Fruit fly (Drosophila melanogaster) whole organism, embryonic: ENCODE measurements around the gene rt.
A peak's percentile ranks its signal among the peaks of the same experiment; 100 is the strongest.

Source experiments
- Atf-2 ChIP-seq: fragments of 200-800 bp; sonication (Bioruptor generic); optimal IDR thresholded peaks from 2 replicates; lab custom pipeline; 2016; ENCODE audit warnings: missing biosample characterization, missing genetic modification characterization
- Awh ChIP-seq: fragments of 200-800 bp; sonication (Bioruptor generic); IDR thresholded peaks from 2 replicates; pipeline ENCODE4, ENCODE4 v1.3.6; 2022; ENCODE audit warnings: missing biosample characterization, missing genetic modification characterization
- Blimp-1 ChIP-seq: fragments of 200-800 bp; sonication (Bioruptor generic); optimal IDR thresholded peaks from 3 replicates; lab custom pipeline; 2018; ENCODE audit warnings: missing biosample characterization, missing genetic modification characterization, mild to moderate bottlenecking, moderate library complexity, missing genetic modification reagents
- CG1024 ChIP-seq: fragments of 200-800 bp; sonication (Bioruptor generic); IDR thresholded peaks from 2 replicates; pipeline ENCODE4 v1.3.6; 2022; ENCODE audit warnings: missing biosample characterization, missing genetic modification characterization
- CG12104 ChIP-seq: fragments of 200-800 bp; sonication (Bioruptor generic); optimal IDR thresholded peaks from 3 replicates; lab custom pipeline; 2016; ENCODE audit warnings: missing biosample characterization, missing genetic modification characterization
- CG12155 ChIP-seq: fragments of 200-800 bp; sonication (Bioruptor generic); optimal IDR thresholded peaks from 3 replicates; lab custom pipeline; 2016; ENCODE audit warnings: missing biosample characterization, missing genetic modification characterization
- CG1602 ChIP-seq: fragments of 200-800 bp; sonication (Bioruptor generic); optimal IDR thresholded peaks from 3 replicates; lab custom pipeline; 2016; ENCODE audit warnings: missing biosample characterization, missing genetic modification characterization
- CG17385 ChIP-seq: fragments of 200-800 bp; sonication (Bioruptor generic); optimal IDR thresholded peaks from 3 replicates; lab custom pipeline; 2018; ENCODE audit warnings: missing biosample characterization, mild to moderate bottlenecking, missing genetic modification characterization
- CG1832 ChIP-seq: fragments of 200-800 bp; sonication (Bioruptor generic); optimal IDR thresholded peaks from 2 replicates; lab custom pipeline; 2017; ENCODE audit warnings: missing biosample characterization, mild to moderate bottlenecking, missing genetic modification characterization, inconsistent platforms
- CG18764 ChIP-seq: fragments of 200-800 bp; sonication (Bioruptor generic); optimal IDR thresholded peaks from 3 replicates; lab custom pipeline; 2016; ENCODE audit warnings: missing biosample characterization, missing genetic modification characterization
- CG34224 ChIP-seq: fragments of 200-800 bp; sonication (Bioruptor generic); IDR thresholded peaks from 3 replicates; pipeline ENCODE4 v1.3.6; 2022; ENCODE audit warnings: missing biosample characterization, missing genetic modification characterization; ENCODE audit not compliant: partially characterized antibody
- CG34422 ChIP-seq: fragments of 200-800 bp; sonication (Bioruptor generic); IDR thresholded peaks from 3 replicates; pipeline ENCODE4 v1.3.6; 2022; ENCODE audit warnings: missing biosample characterization, missing genetic modification characterization
- CG3726 ChIP-seq: fragments of 200-800 bp; sonication (Bioruptor generic); IDR thresholded peaks from 3 replicates; pipeline ENCODE4, ENCODE4 v1.3.6; 2022; ENCODE audit warnings: missing biosample characterization, missing genetic modification characterization
- CG42726 ChIP-seq: fragments of 200-800 bp; sonication (Bioruptor generic); IDR thresholded peaks from 2 replicates; pipeline ENCODE4 v1.3.6; 2022; ENCODE audit warnings: missing biosample characterization, missing genetic modification characterization; ENCODE audit not compliant: partially characterized antibody
- CG4328 ChIP-seq: fragments of 200-800 bp; sonication (Bioruptor generic); optimal IDR thresholded peaks from 3 replicates; lab custom pipeline; 2017; ENCODE audit warnings: missing biosample characterization, missing genetic modification reagents, missing genetic modification characterization
- CG6175 ChIP-seq: fragments of 200-800 bp; sonication (Bioruptor generic); IDR thresholded peaks from 3 replicates; pipeline ENCODE4 v1.3.6; 2022; ENCODE audit warnings: missing biosample characterization, missing genetic modification characterization
- CG6813 ChIP-seq: fragments of 200-800 bp; sonication (Bioruptor generic); optimal IDR thresholded peaks from 2 replicates; lab custom pipeline; 2017; ENCODE audit warnings: missing biosample characterization, missing genetic modification characterization, mild to moderate bottlenecking, moderate library complexity, missing genetic modification reagents
- CG7357 ChIP-seq: fragments of 200-800 bp; sonication (Bioruptor generic); IDR thresholded peaks from 3 replicates; pipeline ENCODE4 v1.3.6; 2022; ENCODE audit warnings: missing biosample characterization, missing genetic modification characterization
- CG8089 ChIP-seq: fragments of 200-800 bp; sonication (Bioruptor generic); optimal IDR thresholded peaks from 3 replicates; lab custom pipeline; 2016; ENCODE audit warnings: missing biosample characterization, missing genetic modification characterization
- CG8924 ChIP-seq: fragments of 200-800 bp; optimal IDR thresholded peaks from 3 replicates; lab custom pipeline; 2019; ENCODE audit warnings: missing biosample characterization, mild to moderate bottlenecking, missing genetic modification characterization, moderate library complexity
- CrebB ChIP-seq: fragments of 200-800 bp; sonication (Bioruptor generic); optimal IDR thresholded peaks from 3 replicates; lab custom pipeline; 2018; ENCODE audit warnings: missing biosample characterization, mild to moderate bottlenecking, missing genetic modification characterization
- Gug ChIP-seq: fragments of 200-800 bp; sonication (Bioruptor generic); IDR thresholded peaks from 4 replicates; pipeline ENCODE4 v1.3.6; 2022; ENCODE audit warnings: missing biosample characterization, missing genetic modification characterization
- HLHmδ ChIP-seq: fragments of 200-800 bp; sonication (Bioruptor generic); optimal IDR thresholded peaks from 2 replicates; lab custom pipeline; 2018; ENCODE audit warnings: missing biosample characterization, mild to moderate bottlenecking, missing genetic modification characterization, moderate library complexity
- Six4 ChIP-seq: fragments of 200-800 bp; sonication (Bioruptor generic); optimal IDR thresholded peaks from 2 replicates; lab custom pipeline; 2016; ENCODE audit warnings: missing biosample characterization, missing genetic modification characterization
- TFAM ChIP-seq: fragments of 200-800 bp; sonication (Bioruptor generic); optimal IDR thresholded peaks from 2 replicates; lab custom pipeline; 2017; ENCODE audit warnings: missing biosample characterization, missing genetic modification characterization, inconsistent platforms
- amos ChIP-seq: fragments of 200-800 bp; sonication (Bioruptor generic); IDR thresholded peaks from 2 replicates; pipeline ENCODE4 v1.3.6; 2022; ENCODE audit warnings: missing biosample characterization, missing genetic modification characterization; ENCODE audit not compliant: partially characterized antibody
- bsh ChIP-seq, 2 experiments: fragments of 200-800 bp; sonication (Bioruptor generic); optimal IDR thresholded peaks; 2 replicates each; lab custom pipeline; 2017 to 2018; ENCODE audit warnings: mild to moderate bottlenecking in 2 of 2, missing biosample characterization in 2 of 2, missing genetic modification characterization in 2 of 2, moderate library complexity in 1 of 2
- cad ChIP-seq: fragments of >200 bp; optimal IDR thresholded peaks from 2 replicates; lab custom pipeline; 2017; ENCODE audit warnings: missing biosample characterization, missing genetic modification characterization
- cg ChIP-seq: fragments of 200-800 bp; sonication (Bioruptor generic); optimal IDR thresholded peaks from 3 replicates; lab custom pipeline; 2019; ENCODE audit warnings: missing biosample characterization, mild to moderate bottlenecking, missing genetic modification characterization, moderate library complexity
- chinmo ChIP-seq: fragments of 200-800 bp; sonication (Bioruptor generic); IDR thresholded peaks from 4 replicates; pipeline ENCODE4 v1.3.6; 2022; ENCODE audit warnings: missing biosample characterization, missing genetic modification characterization; ENCODE audit not compliant: partially characterized antibody
- corto ChIP-seq: fragments of 200-800 bp; sonication (Bioruptor generic); optimal IDR thresholded peaks from 2 replicates; lab custom pipeline; 2016; ENCODE audit warnings: missing biosample characterization, mild to moderate bottlenecking, missing genetic modification characterization, moderate library complexity
- dpn ChIP-seq, 2 experiments: fragments of 200-800 bp; sonication (Bioruptor generic); optimal IDR thresholded peaks; 3 replicates each; lab custom pipeline; 2016; ENCODE audit warnings: missing biosample characterization in 2 of 2, missing genetic modification characterization in 2 of 2
- fd3F ChIP-seq: fragments of 200-800 bp; sonication (Bioruptor generic); optimal IDR thresholded peaks from 2 replicates; lab custom pipeline; 2018; ENCODE audit warnings: missing biosample characterization, mild to moderate bottlenecking, missing genetic modification characterization, moderate library complexity
- gcm ChIP-seq: fragments of 200-800 bp; sonication (Bioruptor generic); optimal IDR thresholded peaks from 2 replicates; lab custom pipeline; 2019; ENCODE audit warnings: missing biosample characterization, mild to moderate bottlenecking, missing genetic modification characterization, moderate library complexity
- hkb ChIP-seq, 2 experiments: fragments of 200-800 bp in 1 of 2; fragments of >200 bp in 1 of 2; sonication (Bioruptor generic) in 1 of 2; IDR thresholded peaks in 1 of 2; optimal IDR thresholded peaks in 1 of 2; 2 replicates each; pipeline versions ENCODE4 v1.3.6 to Lab custom; 2017 to 2022; ENCODE audit warnings: missing biosample characterization in 1 of 2, missing genetic modification characterization in 1 of 2
- inv ChIP-seq: fragments of 200-800 bp; sonication (Bioruptor generic); IDR thresholded peaks from 2 replicates; pipeline ENCODE4 v1.3.6; 2022; ENCODE audit warnings: missing biosample characterization, missing genetic modification characterization; ENCODE audit not compliant: partially characterized antibody
- lov ChIP-seq, 2 experiments: fragments of 200-800 bp in 1 of 2; fragments of >200 bp in 1 of 2; sonication (Bioruptor generic) in 1 of 2; IDR thresholded peaks in 1 of 2; optimal IDR thresholded peaks in 1 of 2; 2 replicates in 1 of 2; 3 replicates in 1 of 2; pipeline versions ENCODE4 v1.3.6 to Lab custom; 2017 to 2022; ENCODE audit warnings: missing biosample characterization in 1 of 2, missing genetic modification characterization in 1 of 2
- maf-S ChIP-seq: fragments of 200-800 bp; sonication (Bioruptor generic); optimal IDR thresholded peaks from 2 replicates; lab custom pipeline; 2016; ENCODE audit warnings: missing biosample characterization, missing genetic modification characterization
- nom ChIP-seq: fragments of 200-800 bp; sonication (Bioruptor generic); optimal IDR thresholded peaks from 2 replicates; lab custom pipeline; 2017; ENCODE audit warnings: missing biosample characterization, missing genetic modification characterization, mild to moderate bottlenecking, moderate library complexity, missing genetic modification reagents
- phol ChIP-seq: fragments of 200-800 bp; sonication (Bioruptor generic); optimal IDR thresholded peaks from 3 replicates; lab custom pipeline; 2018; ENCODE audit warnings: missing biosample characterization, mild to moderate bottlenecking, missing genetic modification characterization, moderate library complexity
- pita ChIP-seq: fragments of 200-800 bp; sonication (Bioruptor generic); optimal IDR thresholded peaks from 2 replicates; lab custom pipeline; 2017; ENCODE audit warnings: missing biosample characterization, mild to moderate bottlenecking, missing genetic modification characterization
- pros ChIP-seq: fragments of 200-800 bp; sonication (Bioruptor generic); optimal IDR thresholded peaks from 3 replicates; lab custom pipeline; 2019; ENCODE audit warnings: missing biosample characterization, mild to moderate bottlenecking, missing genetic modification characterization, moderate library complexity
- ranshi ChIP-seq: fragments of 200-800 bp; sonication (Bioruptor generic); IDR thresholded peaks from 2 replicates; pipeline ENCODE4 v1.3.6; 2022; ENCODE audit warnings: missing biosample characterization, missing genetic modification characterization
- rib ChIP-seq: fragments of 200-800 bp; sonication (Bioruptor generic); IDR thresholded peaks from 2 replicates; pipeline ENCODE4 v1.3.6; 2022; ENCODE audit warnings: missing biosample characterization, missing genetic modification characterization
- sens ChIP-seq: fragments of 200-800 bp; sonication (Bioruptor generic); peaks from one replicate; lab custom pipeline; 2016; ENCODE audit warnings: missing biosample characterization, missing genetic modification characterization
- sqz ChIP-seq: fragments of 200-800 bp; sonication (Bioruptor generic); optimal IDR thresholded peaks from 3 replicates; lab custom pipeline; 2018; ENCODE audit warnings: missing biosample characterization, mild to moderate bottlenecking, missing genetic modification characterization
- tll ChIP-seq, 2 experiments: fragments of 200-800 bp in 1 of 2; fragments of >200 bp in 1 of 2; sonication (Bioruptor generic) in 1 of 2; optimal IDR thresholded peaks; 2 replicates each; lab custom pipeline; 2017 to 2019; ENCODE audit warnings: missing biosample characterization in 2 of 2, missing genetic modification characterization in 2 of 2, mild to moderate bottlenecking in 1 of 2, moderate library complexity in 1 of 2
- toy ChIP-seq: fragments of 200-800 bp; sonication (Bioruptor generic); IDR thresholded peaks from 2 replicates; pipeline ENCODE4 v1.3.6; 2022; ENCODE audit warnings: missing biosample characterization, missing genetic modification characterization
- ttk ChIP-seq: fragments of 200-800 bp; sonication (Bioruptor generic); IDR thresholded peaks from 2 replicates; pipeline ENCODE4 v2.1.2; 2022; ENCODE audit warnings: missing biosample characterization, missing genetic modification characterization
- vnd ChIP-seq: fragments of 200-800 bp; sonication (Bioruptor generic); IDR thresholded peaks from 3 replicates; pipeline ENCODE4 v1.3.6; 2022; ENCODE audit warnings: missing biosample characterization, missing genetic modification characterization; ENCODE audit not compliant: partially characterized antibody

The rt gene

dm6 chr3L:11560885-11561284 is 26.7 kb downstream of the rt start:
- TF ChIP-seq nom (peak; percentile 27), Awh (GFP tag; lab: Robert Waterston, UW) (no peak), CG17385 (GFP tag; lab: Kevin White, UChicago) (peak; percentile 57), CG3726 (GFP tag; lab: Robert Waterston, UW) (no peak), phol (tag; lab: Kevin White, UChicago) (no peak), CG12104 (no peak), pita (GFP tag; lab: Kevin White, UChicago) (no peak), Six4 (GFP tag; lab: Kevin White, UChicago) (no peak), CG34224 (no peak), CG6813 (GFP tag; lab: Kevin White, UChicago) (no peak), CG12155 (GFP tag; lab: Kevin White, UChicago) (no peak), cg (peak; percentile 40), CG8089 (no peak), vnd (GFP tag; lab: Robert Waterston, UW) (no peak), CrebB (tag; lab: Kevin White, UChicago) (no peak), CG18764 (GFP tag; lab: Kevin White, UChicago) (no peak), lov (optimal IDR thresholded peaks at IDR 0.05; lab: Kevin White, UChicago) (no peak), lov (GFP tag; IDR thresholded peaks at IDR 0.05; lab: Robert Waterston, UW) (0 out of 3 replicates have a peak, but pooled peaks have one; percentile 18), CG42726 (no peak), tll (GFP tag; optimal IDR thresholded peaks at IDR 0.05; lab: Kevin White, UChicago) (peak in 1 of 2 experiments; percentile 6), CG1832 (GFP tag; lab: Kevin White, UChicago) (no peak), gcm (GFP tag; lab: Kevin White, UChicago) (no peak)

- TF ChIP-seq fd3F (no peak), CG6175 (0 out of 3 replicates have a peak, but pooled peaks have one; percentile 4), amos (GFP tag; lab: Robert Waterston, UW) (no peak), CG8924 (tag; lab: Kevin White, UChicago) (no peak), corto (GFP tag; lab: Kevin White, UChicago) (no peak), CG7357 (GFP tag; lab: Robert Waterston, UW) (no peak), toy (GFP tag; lab: Robert Waterston, UW) (no peak), sqz (no peak), maf-S (GFP tag; lab: Kevin White, UChicago) (no peak), cad (GFP tag; lab: Kevin White, UChicago) (no peak), CG34422 (GFP tag; lab: Robert Waterston, UW) (no peak), HLHmδ (GFP tag; lab: Kevin White, UChicago) (no peak), chinmo (GFP tag; lab: Robert Waterston, UW) (0 out of 4 replicates have a peak, but pooled peaks have one; percentile 26), hkb (optimal IDR thresholded peaks at IDR 0.05; lab: Kevin White, UChicago) (no peak), hkb (GFP tag; IDR thresholded peaks at IDR 0.05; lab: Robert Waterston, UW) (no peak), rib (no peak), ranshi (GFP tag; lab: Robert Waterston, UW) (no peak), Gug (GFP tag; lab: Robert Waterston, UW) (no peak), pros (GFP tag; lab: Kevin White, UChicago) (peak; percentile 66), sens (GFP tag; lab: Kevin White, UChicago) (peak; percentile 63), inv (GFP tag; lab: Robert Waterston, UW) (no peak), CG4328 (GFP tag; lab: Kevin White, UChicago) (no peak), TFAM (GFP tag; lab: Kevin White, UChicago) (no peak), CG1602 (GFP tag; lab: Kevin White, UChicago) (no peak), ttk (no peak), bsh (GFP tag; optimal IDR thresholded peaks at IDR 0.05; lab: Kevin White, UChicago) (peak in 1 of 2 experiments; percentile 85), Atf-2 (GFP tag; lab: Kevin White, UChicago) (no peak), dpn (GFP tag; optimal IDR thresholded peaks at IDR 0.05; lab: Kevin White, UChicago) (no peak), Blimp-1 (GFP tag; lab: Kevin White, UChicago) (peak; percentile 71), CG1024 (GFP tag; lab: Robert Waterston, UW) (no peak)
Measured at dm6 chr3L:11557209-11557608, 30.4 kb downstream of the rt start.
